Fruit fly (Drosophila melanogaster): ENCODE results near the gene Hibch.

Hibch gene

dm6 chr3R:15313836-15314235 lies 43.2 kb upstream of the Hibch start:
- TF ChIP-seq Rel (GFP tag; optimal IDR thresholded peaks at IDR 0.05) (no peak), Rel (tag; optimal IDR thresholded peaks at IDR 0.05) (no peak), Sp1 (GFP tag; optimal IDR thresholded peaks at IDR 0.05) (no peak), HLH106 (tag; optimal IDR thresholded peaks at IDR 0.05) (no peak), Dfd (GFP tag; optimal IDR thresholded peaks at IDR 0.05) (no peak), woc (GFP tag; optimal IDR thresholded peaks at IDR 0.05) (no peak), fru (GFP tag; optimal IDR thresholded peaks at IDR 0.05) (no peak), Hr78 (GFP tag; optimal IDR thresholded peaks at IDR 0.05) (no peak), Myc (optimal IDR thresholded peaks at IDR 0.05) (no peak), rgr (GFP tag; optimal IDR thresholded peaks at IDR 0.05) (no peak), dmrt93B (GFP tag; optimal IDR thresholded peaks at IDR 0.05) (no peak), pan (optimal IDR thresholded peaks at IDR 0.05) (no peak), sv (GFP tag; optimal IDR thresholded peaks at IDR 0.05) (no peak), ey (GFP tag; optimal IDR thresholded peaks at IDR 0.05) (no peak), usp (GFP tag; optimal IDR thresholded peaks at IDR 0.05) (no peak), CG32264 (GFP tag; optimal IDR thresholded peaks at IDR 0.05) (no peak), br (GFP tag; optimal IDR thresholded peaks at IDR 0.05) (no peak)

- TF ChIP-seq psq (GFP tag; optimal IDR thresholded peaks at IDR 0.05) (no peak), Sp1 (GFP tag; optimal IDR thresholded peaks at IDR 0.05) (no peak), fru (GFP tag; optimal IDR thresholded peaks at IDR 0.05) (no peak), CrebA (GFP tag; optimal IDR thresholded peaks at IDR 0.05; ENCODE audit: borderline replicate concordance) (no peak), tai (GFP tag; optimal IDR thresholded peaks at IDR 0.05) (no peak), Hr78 (GFP tag; optimal IDR thresholded peaks at IDR 0.05) (no peak), sage (GFP tag; optimal IDR thresholded peaks at IDR 0.05) (no peak), woc (GFP tag; optimal IDR thresholded peaks at IDR 0.05) (no peak), GATAd (GFP tag; optimal IDR thresholded peaks at IDR 0.05) (no peak), brk (GFP tag; optimal IDR thresholded peaks at IDR 0.05) (no peak), dsf (GFP tag; optimal IDR thresholded peaks at IDR 0.05; ENCODE audit: borderline replicate concordance) (no peak), Dif (GFP tag; optimal IDR thresholded peaks at IDR 0.05; ENCODE audit: partially characterized antibody) (no peak), dl (GFP tag; optimal IDR thresholded peaks at IDR 0.05; ENCODE audit: insufficient read depth in 1 of 2, partially characterized antibody in 2 of 2) (no peak)
Measured at dm6 chr3R:15316326-15316725, 40.7 kb upstream of the Hibch start, which contains the start of gene CG14866. Gene CG14866, plus strand, starts transcription at chr3R:15316471.

DNA sequence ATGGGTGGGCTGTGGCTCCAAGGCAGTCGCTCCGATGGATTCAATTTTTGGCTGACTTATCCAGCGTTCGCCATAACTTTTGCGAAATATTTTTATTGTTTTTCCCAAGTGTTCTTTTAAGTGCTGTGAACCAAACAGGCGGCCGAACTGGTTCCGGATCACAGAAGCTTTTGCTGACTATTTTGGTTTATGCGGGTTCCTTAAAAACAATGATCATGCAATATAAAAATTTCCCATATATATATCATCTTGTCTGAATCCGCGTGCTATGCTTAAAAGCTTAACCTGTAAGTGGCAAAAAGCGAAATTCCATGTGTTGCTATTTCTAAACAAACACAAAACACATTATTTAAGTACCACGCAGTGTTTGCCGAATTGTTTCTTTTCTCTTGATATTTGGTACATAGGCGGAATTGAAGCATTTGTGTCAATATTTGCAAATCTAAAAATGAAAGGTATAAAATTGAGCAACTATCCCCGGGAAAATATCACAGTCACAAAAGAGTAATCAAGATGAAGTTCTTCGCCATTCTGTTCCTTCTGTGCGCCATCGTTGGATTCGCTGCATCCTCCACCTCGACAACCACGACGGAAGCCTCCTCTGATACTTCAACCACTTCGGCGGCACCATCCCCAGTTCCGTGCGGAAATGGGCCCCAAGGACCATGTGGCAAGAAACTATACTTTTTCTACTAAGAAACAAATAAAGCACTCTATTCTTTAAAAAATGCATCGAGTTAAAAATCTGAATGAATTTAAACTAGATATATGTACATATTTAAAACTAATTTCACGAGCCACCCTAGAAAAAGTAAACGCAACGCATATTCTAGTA lies 36.9 kb upstream of the Hibch start, which contains the start of the genes CG6276 and CG44040:
Gene CG6276 (minus strand): TSS at position 158 of the 835 bp plus-strand sequence.
Gene CG44040 (plus strand): TSS at position 467 of the 835 bp plus-strand sequence.
- no peak for TF ChIP-seq sage (GFP tag; optimal IDR thresholded peaks at IDR 0.05)
- no peak for TF ChIP-seq Jra (GFP tag; optimal IDR thresholded peaks at IDR 0.05)
- TF ChIP-seq dsf (GFP tag; optimal IDR thresholded peaks at IDR 0.05; ENCODE audit: borderline replicate concordance): no peak
- TF ChIP-seq Rel (GFP tag; optimal IDR thresholded peaks at IDR 0.05): no peak
- TF ChIP-seq Rel (tag; optimal IDR thresholded peaks at IDR 0.05): peak; percentile 82
- no peak for TF ChIP-seq usp (GFP tag; optimal IDR thresholded peaks at IDR 0.05)
- peak; percentile 47 for TF ChIP-seq CG9705 (GFP tag; optimal IDR thresholded peaks at IDR 0.05)
- no peak for TF ChIP-seq tai (GFP tag; optimal IDR thresholded peaks at IDR 0.05)
- TF ChIP-seq dmrt93B (GFP tag; optimal IDR thresholded peaks at IDR 0.05): no peak
- no peak for TF ChIP-seq CG32264 (GFP tag; optimal IDR thresholded peaks at IDR 0.05)
- peak; percentile 45 for TF ChIP-seq Hr83 (GFP tag; optimal IDR thresholded peaks at IDR 0.05; ENCODE audit: poor library complexity, severe bottlenecking)
- TF ChIP-seq lola (GFP tag; optimal IDR thresholded peaks at IDR 0.05): no peak
- no peak for TF ChIP-seq jim (GFP tag; optimal IDR thresholded peaks at IDR 0.05)
- TF ChIP-seq fru (GFP tag; optimal IDR thresholded peaks at IDR 0.05): peak; percentile 58
- TF ChIP-seq pan (optimal IDR thresholded peaks at IDR 0.05): no peak
- no peak for TF ChIP-seq Mio (GFP tag; optimal IDR thresholded peaks at IDR 0.05)
- TF ChIP-seq h (GFP tag; optimal IDR thresholded peaks at IDR 0.05): peak; percentile 52
- peak; percentile 69 for TF ChIP-seq rgr (GFP tag; optimal IDR thresholded peaks at IDR 0.05)
- TF ChIP-seq Hr78 (GFP tag; optimal IDR thresholded peaks at IDR 0.05): no peak
- no peak for TF ChIP-seq sv (GFP tag; optimal IDR thresholded peaks at IDR 0.05)
- no peak for TF ChIP-seq Hnf4 (GFP tag; optimal IDR thresholded peaks at IDR 0.05)
- TF ChIP-seq br (GFP tag; optimal IDR thresholded peaks at IDR 0.05): no peak
- no peak for TF ChIP-seq brk (GFP tag; optimal IDR thresholded peaks at IDR 0.05)
- TF ChIP-seq Abd-B (GFP tag; optimal IDR thresholded peaks at IDR 0.05): no peak
- peak; percentile 38 for TF ChIP-seq OdsH (GFP tag; optimal IDR thresholded peaks at IDR 0.05)
- TF ChIP-seq HLH106 (tag; optimal IDR thresholded peaks at IDR 0.05): peak; percentile 63
- peak in 1 of 2 experiments; percentile 59 for TF ChIP-seq foxo (GFP tag; optimal IDR thresholded peaks at IDR 0.05)
- TF ChIP-seq CrebA (GFP tag; optimal IDR thresholded peaks at IDR 0.05; ENCODE audit: borderline replicate concordance): no peak
- TF ChIP-seq psq (GFP tag; optimal IDR thresholded peaks at IDR 0.05): peak; percentile 19
- no peak for TF ChIP-seq N (GFP tag; optimal IDR thresholded peaks at IDR 0.05)
- peak; percentile 63 for TF ChIP-seq woc (GFP tag; optimal IDR thresholded peaks at IDR 0.05)
- no peak for TF ChIP-seq dl (GFP tag; optimal IDR thresholded peaks at IDR 0.05; ENCODE audit: insufficient read depth in 1 of 2, partially characterized antibody in 2 of 2)
- peak; percentile 20 for TF ChIP-seq Myc (optimal IDR thresholded peaks at IDR 0.05)
- no peak for TF ChIP-seq GATAd (GFP tag; optimal IDR thresholded peaks at IDR 0.05)
- no peak for TF ChIP-seq Vsx2 (GFP tag; optimal IDR thresholded peaks at IDR 0.05; ENCODE audit: partially characterized antibody)
- peak; percentile 58 for TF ChIP-seq ey (GFP tag; optimal IDR thresholded peaks at IDR 0.05)
- TF ChIP-seq Dfd (GFP tag; optimal IDR thresholded peaks at IDR 0.05): no peak
- TF ChIP-seq Sp1 (GFP tag; optimal IDR thresholded peaks at IDR 0.05): no peak
- no peak for TF ChIP-seq Dif (GFP tag; optimal IDR thresholded peaks at IDR 0.05; ENCODE audit: partially characterized antibody)

Measured in whole organism, wandering third instar larva.